Worm (Caenorhabditis elegans) whole organism, L2 larva: Measurements from ENCODE around the gene clec-142.

Experiments used
- Y55F3AM.14 ChIP-seq: fragments of 200-800 bp; sonication (Bioruptor generic); optimal IDR thresholded peaks from 2 replicates; lab custom pipeline; 2018; ENCODE audit warnings: mild to moderate bottlenecking, missing genetic modification characterization, missing compliant biosample characterization
- aly-2 ChIP-seq: fragments of 150-350 bp; optimal IDR thresholded peaks from 2 replicates; lab custom pipeline; 2014; ENCODE audit warnings: missing biosample characterization, missing genetic modification characterization
- ama-1 ChIP-seq: fragments of 150-350 bp; optimal IDR thresholded peaks from 2 replicates; lab custom pipeline; 2018; ENCODE audit warnings: inconsistent platforms
- blmp-1 ChIP-seq: sonication (generic microtip); optimal IDR thresholded peaks from 2 replicates; lab custom pipeline; 2017; ENCODE audit warnings: missing genetic modification characterization, mild to moderate bottlenecking, missing compliant biosample characterization, antibody characterized with exemption, moderate library complexity; ENCODE audit not compliant: insufficient read depth
- ceh-16 ChIP-seq: fragments of 150-350 bp; optimal IDR thresholded peaks from 2 replicates; lab custom pipeline; 2014; ENCODE audit warnings: missing biosample characterization, missing genetic modification characterization
- ceh-82 ChIP-seq: fragments of 150-350 bp; optimal IDR thresholded peaks from 2 replicates; lab custom pipeline; 2014; ENCODE audit warnings: missing biosample characterization, missing genetic modification characterization
- crh-2 ChIP-seq: sonication (generic microtip); optimal IDR thresholded peaks from 2 replicates; lab custom pipeline; 2017; ENCODE audit warnings: missing biosample characterization, missing genetic modification characterization
- dmd-4 ChIP-seq: sonication (generic microtip); optimal IDR thresholded peaks from 2 replicates; lab custom pipeline; 2017; ENCODE audit warnings: missing biosample characterization, missing genetic modification characterization
- fos-1 ChIP-seq: fragments of 150-350 bp; optimal IDR thresholded peaks from 2 replicates; lab custom pipeline; 2014; ENCODE audit warnings: missing biosample characterization, missing genetic modification characterization
- gmeb-1 ChIP-seq: fragments of 150-350 bp; optimal IDR thresholded peaks from 2 replicates; lab custom pipeline; 2014; ENCODE audit warnings: missing biosample characterization, missing genetic modification characterization
- lin-13 ChIP-seq: fragments of 150-350 bp; optimal IDR thresholded peaks from 2 replicates; lab custom pipeline; 2014; ENCODE audit warnings: missing biosample characterization, missing genetic modification reagents, missing genetic modification characterization
- lin-39 ChIP-seq: fragments of 150-350 bp; optimal IDR thresholded peaks from 2 replicates; lab custom pipeline; 2014; ENCODE audit warnings: missing biosample characterization, missing genetic modification reagents, missing genetic modification characterization
- mab-5 ChIP-seq: fragments of 150-350 bp; optimal IDR thresholded peaks from 2 replicates; lab custom pipeline; 2014; ENCODE audit warnings: missing biosample characterization, missing genetic modification characterization
- mbf-1 ChIP-seq: sonication (generic microtip); optimal IDR thresholded peaks from 2 replicates; lab custom pipeline; 2017; ENCODE audit warnings: missing biosample characterization, missing genetic modification characterization
- mdl-1 ChIP-seq, 2 experiments: fragments of 150-350 bp in 1 of 2; sonication (generic microtip) in 1 of 2; optimal IDR thresholded peaks; 2 replicates each; lab custom pipeline; 2017; ENCODE audit warnings: missing biosample characterization in 2 of 2, missing genetic modification characterization in 2 of 2
- nhr-10 ChIP-seq: sonication (generic microtip); optimal IDR thresholded peaks from 2 replicates; lab custom pipeline; 2017; ENCODE audit warnings: missing biosample characterization, missing genetic modification characterization
- nhr-12 ChIP-seq: fragments of 150-350 bp; optimal IDR thresholded peaks from 2 replicates; lab custom pipeline; 2014; ENCODE audit warnings: missing biosample characterization, missing genetic modification characterization
- nhr-129 ChIP-seq: fragments of 150-350 bp; optimal IDR thresholded peaks from 2 replicates; lab custom pipeline; 2014; ENCODE audit warnings: missing biosample characterization, missing genetic modification characterization
- nhr-23 ChIP-seq: fragments of 150-350 bp; optimal IDR thresholded peaks from 2 replicates; lab custom pipeline; 2014; ENCODE audit warnings: missing biosample characterization, missing genetic modification reagents, missing genetic modification characterization
- nhr-25 ChIP-seq: fragments of 150-350 bp; sonication (generic microtip); optimal IDR thresholded peaks from 3 replicates; lab custom pipeline; 2014; ENCODE audit warnings: missing biosample characterization, missing genetic modification characterization
- nhr-6 ChIP-seq: fragments of 150-350 bp; optimal IDR thresholded peaks from 2 replicates; lab custom pipeline; 2014; ENCODE audit warnings: missing biosample characterization, missing genetic modification characterization
- nhr-77 ChIP-seq: fragments of 150-350 bp; optimal IDR thresholded peaks from 2 replicates; lab custom pipeline; 2014; ENCODE audit warnings: missing biosample characterization, missing genetic modification characterization
- peb-1 ChIP-seq: fragments of 150-350 bp; optimal IDR thresholded peaks from 2 replicates; lab custom pipeline; 2014; ENCODE audit warnings: missing biosample characterization, missing genetic modification characterization
- skn-1 ChIP-seq: sonication (generic microtip); optimal IDR thresholded peaks from 2 replicates; lab custom pipeline; 2017; ENCODE audit warnings: missing biosample characterization, missing genetic modification characterization
- sma-3 ChIP-seq: sonication (generic microtip); optimal IDR thresholded peaks from 2 replicates; lab custom pipeline; 2016; ENCODE audit warnings: missing genetic modification reagents, missing genetic modification characterization, missing compliant biosample characterization
- sma-9 ChIP-seq, 2 experiments: fragments of 150-350 bp in 1 of 2; sonication (generic microtip) in 1 of 2; optimal IDR thresholded peaks; 2 replicates each; lab custom pipeline; 2014 to 2016; ENCODE audit warnings: missing genetic modification characterization in 2 of 2, mild to moderate bottlenecking in 1 of 2, missing biosample characterization in 1 of 2, missing compliant biosample characterization in 1 of 2, missing genetic modification reagents in 1 of 2, moderate library complexity in 1 of 2
- unc-55 ChIP-seq: fragments of 150-350 bp; sonication (generic microtip); optimal IDR thresholded peaks from 3 replicates; lab custom pipeline; 2014; ENCODE audit warnings: missing biosample characterization, missing genetic modification reagents, missing genetic modification characterization
- unc-62 ChIP-seq: fragments of 150-350 bp; optimal IDR thresholded peaks from 2 replicates; lab custom pipeline; 2014; ENCODE audit warnings: missing biosample characterization, missing genetic modification reagents, missing genetic modification characterization
- ztf-1 ChIP-seq: fragments of 200-800 bp; sonication (Bioruptor generic); conservative IDR thresholded peaks from 2 replicates; pipeline ENCODE4 v1.3.6; 2022; ENCODE audit warnings: missing genetic modification characterization, missing compliant biosample characterization
- ztf-11 ChIP-seq: sonication (generic microtip); optimal IDR thresholded peaks from 2 replicates; lab custom pipeline; 2017; ENCODE audit warnings: missing biosample characterization, missing genetic modification characterization

clec-142 gene

DNA sequence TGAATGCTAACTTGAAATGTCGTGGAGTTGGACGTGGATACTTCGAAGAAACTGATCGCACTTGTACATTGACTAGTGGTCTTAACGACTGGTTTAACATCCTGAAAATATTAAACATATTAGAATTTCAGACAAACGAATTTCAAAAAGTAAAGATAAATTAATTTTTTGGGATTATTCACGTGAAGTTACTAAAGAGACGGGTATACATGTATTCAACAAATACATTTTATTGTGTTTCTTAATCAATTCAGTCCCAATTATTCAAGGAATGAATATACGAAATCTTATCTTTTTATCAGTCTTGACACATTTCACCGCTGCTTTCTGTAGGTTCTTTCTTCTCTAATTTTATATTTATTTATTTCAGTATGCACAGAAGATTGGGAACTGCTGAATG is at the start of gene clec-142, which contains the start of gene mrpl-10:
TSS of gene clec-142 (plus strand) at position 264 of the 400 bp plus-strand sequence.
TSS of gene mrpl-10 (minus strand) at position 101 of the 400 bp plus-strand sequence.
- no peak for TF ChIP-seq unc-55 (GFP tag; lab: Kevin White, UChicago)
- TF ChIP-seq ceh-82 (tag; lab: Kevin White, UChicago): no peak
- TF ChIP-seq Y55F3AM.14 (GFP tag; lab: Kevin White, UChicago): no peak
- no peak for TF ChIP-seq nhr-129
- TF ChIP-seq nhr-12: no peak
- TF ChIP-seq gmeb-1: no peak
- TF ChIP-seq ama-1 (lab: Kevin White, UChicago): no peak
- TF ChIP-seq nhr-10 (tag; lab: Kevin White, UChicago): no peak
- no peak for TF ChIP-seq aly-2
- no peak for TF ChIP-seq skn-1 (tag; lab: Kevin White, UChicago)
- no peak for TF ChIP-seq dmd-4 (tag; lab: Kevin White, UChicago)
- TF ChIP-seq sma-3 (GFP tag; lab: Kevin White, UChicago): no peak
- TF ChIP-seq unc-62: no peak
- no peak for TF ChIP-seq mab-5 (tag; lab: Kevin White, UChicago)
- no peak for TF ChIP-seq nhr-25 (tag; lab: Kevin White, UChicago)
- TF ChIP-seq nhr-23 (tag; lab: Kevin White, UChicago): no peak
- TF ChIP-seq nhr-6: no peak
- TF ChIP-seq ceh-16 (tag; lab: Kevin White, UChicago): no peak
- TF ChIP-seq, all 48 proteins: peak for 0

DNA sequence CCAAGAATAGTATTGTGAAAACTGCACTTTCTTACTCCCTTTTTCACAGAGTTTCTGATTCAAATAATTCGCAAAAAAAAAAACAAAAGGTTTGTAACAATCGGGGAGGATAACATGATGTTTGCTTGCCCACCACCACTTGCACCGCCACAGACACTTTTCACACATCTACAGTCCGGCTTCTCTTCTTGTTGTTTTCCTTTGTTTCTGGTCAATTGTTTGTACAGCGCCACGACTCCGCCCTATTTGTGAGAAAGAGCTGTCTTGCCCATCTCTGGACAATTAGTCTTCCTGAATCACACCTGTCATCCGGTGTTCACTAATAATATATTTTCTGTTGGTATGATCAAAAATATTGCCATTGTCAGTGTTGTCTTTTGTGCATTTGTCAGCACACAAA is 47.5 kb upstream of the clec-142 start, which contains the start of gene M110.9:
TSS of gene M110.9 (plus strand) at position 301 of the 400 bp plus-strand sequence.
- no peak for TF ChIP-seq mdl-1 (tag; optimal IDR thresholded peaks at IDR 0.05; lab: Kevin White, UChicago)

DNA sequence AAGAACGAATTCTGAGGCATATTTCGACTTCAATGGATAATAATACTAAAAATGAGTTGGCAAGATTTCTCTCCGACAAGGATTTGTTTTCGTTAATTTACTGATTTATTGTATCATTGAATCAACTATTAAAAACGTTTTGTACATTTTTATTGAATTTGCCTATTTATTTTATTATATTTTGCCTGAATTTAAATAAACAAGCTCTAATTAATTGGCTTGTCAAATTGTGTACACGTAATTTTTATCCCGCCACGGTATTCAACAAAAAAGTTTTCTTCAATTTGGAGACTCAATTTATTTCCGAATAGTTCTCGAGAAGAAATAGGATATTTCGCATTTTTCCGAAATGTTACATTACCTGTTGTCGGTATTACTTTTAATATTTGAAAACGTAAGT is 46.0 kb upstream of the clec-142 start, which contains the start of gene M110.7:
TSS of gene M110.7 (plus strand) at position 301 of the 400 bp plus-strand sequence.
- TF ChIP-seq nhr-23 (tag; lab: Kevin White, UChicago) (no peak), nhr-77 (tag; lab: Kevin White, UChicago) (no peak), sma-9 (GFP tag; optimal IDR thresholded peaks at IDR 0.05; lab: Kevin White, UChicago) (no peak), sma-9 (tag; optimal IDR thresholded peaks at IDR 0.05; lab: Kevin White, UChicago) (no peak), blmp-1 (tag; lab: Kevin White, UChicago) (no peak), gmeb-1 (no peak), ztf-11 (tag; lab: Kevin White, UChicago) (no peak)

DNA sequence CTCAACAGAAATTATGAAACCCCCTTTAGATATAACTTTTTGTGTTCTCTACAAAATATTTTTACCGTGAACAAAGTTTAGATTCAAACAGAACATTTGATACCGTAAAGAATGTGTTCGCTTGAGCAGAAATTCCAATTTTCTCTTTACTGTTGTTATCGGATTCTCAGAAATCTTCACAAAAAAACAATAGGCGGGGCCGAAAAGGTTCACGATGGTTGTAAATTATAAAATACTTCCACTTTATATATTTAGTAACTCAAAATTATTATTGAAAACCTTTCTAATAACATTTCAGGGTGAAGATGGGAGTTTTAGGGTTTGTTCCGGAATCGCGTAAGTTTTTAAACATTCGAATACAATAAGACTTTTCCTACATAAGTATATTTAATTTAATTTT is 40.3 kb upstream of the clec-142 start, which contains the start of gene nlp-5:
TSS of gene nlp-5 (plus strand) at position 301 of the 400 bp plus-strand sequence.
- no peak for TF ChIP-seq crh-2 (tag; lab: Kevin White, UChicago)

DNA sequence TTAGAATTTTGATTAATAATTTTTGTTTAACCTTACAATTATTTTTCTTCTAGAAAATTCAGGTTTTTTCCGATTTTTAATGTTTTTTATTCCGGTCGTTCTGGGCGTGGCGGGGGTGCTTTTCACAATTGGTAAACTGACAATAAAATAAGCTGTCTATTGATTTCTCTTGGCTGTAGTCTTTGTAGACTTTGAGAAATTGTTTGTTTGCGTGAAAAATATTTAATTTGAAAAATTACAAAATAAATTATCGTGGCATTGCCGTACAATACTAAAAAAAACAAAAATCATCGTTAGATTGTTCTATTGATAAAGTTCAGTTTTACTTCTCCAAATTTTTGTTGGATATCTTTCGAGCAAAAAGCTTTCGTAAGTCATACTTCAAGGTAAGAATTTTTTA is 32.0 kb upstream of the clec-142 start, which contains the start of gene F35C11.3:
TSS of gene F35C11.3 (plus strand) at position 301 of the 400 bp plus-strand sequence.
- no peak for TF ChIP-seq lin-13 (GFP tag; lab: Kevin White, UChicago)
- TF ChIP-seq peb-1 (tag; lab: Kevin White, UChicago): no peak
- no peak for TF ChIP-seq mbf-1 (tag; lab: Kevin White, UChicago)
- no peak for TF ChIP-seq fos-1
- TF ChIP-seq mdl-1 (tag; optimal IDR thresholded peaks at IDR 0.05; lab: Kevin White, UChicago): no peak

DNA sequence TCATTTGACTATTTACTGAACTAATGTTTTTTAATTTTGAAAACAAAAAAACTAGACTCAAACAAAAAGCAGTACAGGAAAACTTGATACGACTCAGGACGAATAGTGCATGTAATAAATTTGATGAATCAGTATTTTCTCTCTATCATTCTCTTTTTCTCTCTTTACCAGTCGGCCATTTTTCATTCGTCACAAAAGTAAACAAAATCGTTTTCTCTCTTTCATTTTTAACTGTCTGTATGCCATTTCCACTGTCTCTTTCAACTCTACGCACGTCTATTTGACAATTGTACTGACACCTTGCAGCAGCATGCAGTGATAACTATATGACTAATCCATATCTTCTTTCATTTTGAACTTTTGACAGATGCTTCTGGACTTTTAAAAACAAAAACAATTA is 29.7 kb upstream of the clec-142 start, which contains the start of the genes F35C11.2 and F35C11.4:
TSS of gene F35C11.2 (minus strand) at position 90 of the 400 bp plus-strand sequence.
TSS of gene F35C11.4 (plus strand) at position 260 of the 400 bp plus-strand sequence.
- TF ChIP-seq nhr-77 (tag; lab: Kevin White, UChicago) (no peak), mbf-1 (tag; lab: Kevin White, UChicago) (no peak), peb-1 (tag; lab: Kevin White, UChicago) (no peak), sma-3 (GFP tag; lab: Kevin White, UChicago) (peak; percentile 31), skn-1 (tag; lab: Kevin White, UChicago) (no peak), unc-55 (GFP tag; lab: Kevin White, UChicago) (no peak), ztf-1 (no peak), gmeb-1 (peak; percentile 37), lin-39 (tag; lab: Kevin White, UChicago) (no peak), aly-2 (no peak), dmd-4 (tag; lab: Kevin White, UChicago) (no peak), Y55F3AM.14 (GFP tag; lab: Kevin White, UChicago) (no peak), ama-1 (lab: Kevin White, UChicago) (no peak), fos-1 (peak; percentile 98), nhr-129 (peak; percentile 2)
- TF ChIP-seq, all 48 proteins: peak for 4
